Worm (Caenorhabditis elegans): Measurements from ENCODE around the gene fkh-9.

ce11 chrX:3823869-3824268 is 2.9 kb downstream of the fkh-9 start:
- no peak for TF ChIP-seq him-1 (tag; optimal IDR thresholded peaks at IDR 0.05)
- TF ChIP-seq dao-5 (tag; optimal IDR thresholded peaks at IDR 0.05): no peak

Data from whole organism, L4/young adult.